Worm (Caenorhabditis elegans): Measurements from ENCODE around the gene ZK896.5.

ce11 chrIV:12855248-12855647 lies 24.2 kb downstream of the ZK896.5 start, which contains the start of gene nstp-5:
- TF ChIP-seq tbx-2 (tag; optimal IDR thresholded peaks at IDR 0.05) (no peak), fkh-10 (GFP tag; optimal IDR thresholded peaks at IDR 0.05) (no peak), nhr-12 (tag; optimal IDR thresholded peaks at IDR 0.05) (no peak), ceh-82 (tag; optimal IDR thresholded peaks at IDR 0.05) (no peak), ztf-11 (tag; optimal IDR thresholded peaks at IDR 0.05) (no peak), ZK546.5 (tag; optimal IDR thresholded peaks at IDR 0.05) (no peak), nhr-23 (tag; optimal IDR thresholded peaks at IDR 0.05) (no peak)

Data from whole organism, L3 larva.